Fruit fly (Drosophila melanogaster): Measurements from ENCODE around the gene Cp7Fb.

Cp7Fb gene

DNA sequence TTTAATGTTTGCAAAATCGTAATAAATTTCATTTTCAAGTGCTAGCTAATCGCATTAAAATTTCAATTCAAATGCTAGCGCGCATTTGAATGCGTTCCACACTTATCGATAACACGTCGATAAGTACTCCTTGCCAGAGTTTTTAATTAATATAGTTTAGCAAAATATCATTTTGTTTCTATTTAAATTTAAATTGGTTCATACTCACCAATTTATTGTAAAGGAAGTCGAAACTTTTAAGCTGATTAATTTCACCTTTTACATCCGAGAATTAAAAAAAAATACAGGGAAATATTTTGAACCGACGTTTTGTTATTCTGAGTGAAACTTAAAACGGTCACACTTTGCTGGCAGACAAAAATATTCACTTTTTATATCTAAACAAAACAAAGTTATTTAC lies 12.5 kb upstream of the Cp7Fb start, which contains the start of gene Es2:
Gene Es2 (plus strand): TSS at position 333 of the 400 bp plus-strand sequence.
- TF ChIP-seq D (optimal IDR thresholded peaks at IDR 0.05) = no peak
- TF ChIP-seq D (GFP tag; optimal IDR thresholded peaks at IDR 0.05) = no peak
- TF ChIP-seq CG7839 (tag; optimal IDR thresholded peaks at IDR 0.05) = no peak
- TF ChIP-seq Pdp1 (GFP tag; optimal IDR thresholded peaks at IDR 0.05) = no peak
- TF ChIP-seq CG3995 (GFP tag; optimal IDR thresholded peaks at IDR 0.05) = no peak
- TF ChIP-seq croc (GFP tag; conservative IDR thresholded peaks at IDR 0.05) = no peak
- no peak for TF ChIP-seq CG17359 (tag; optimal IDR thresholded peaks at IDR 0.05)
- no peak for TF ChIP-seq p53 (GFP tag; optimal IDR thresholded peaks at IDR 0.05)
- peak; percentile 2 for TF ChIP-seq CG17829 (tag; optimal IDR thresholded peaks at IDR 0.05)
- TF ChIP-seq klu (GFP tag; IDR thresholded peaks at IDR 0.05) = no peak
- TF ChIP-seq Nf-YB (GFP tag; optimal IDR thresholded peaks at IDR 0.05) = no peak
- no peak for TF ChIP-seq CG13894 (tag; optimal IDR thresholded peaks at IDR 0.05)
- no peak for TF ChIP-seq org-1 (GFP tag; optimal IDR thresholded peaks at IDR 0.05)
- TF ChIP-seq CG17568 (GFP tag; optimal IDR thresholded peaks at IDR 0.05) = no peak
- TF ChIP-seq CG8388 (GFP tag; optimal IDR thresholded peaks at IDR 0.05) = no peak
- TF ChIP-seq MBD-R2 (GFP tag; IDR thresholded peaks at IDR 0.05) = peak; percentile 36; the same call in 1 of the 2 replicates
- no peak for TF ChIP-seq Doc3 (GFP tag; IDR thresholded peaks at IDR 0.05; ENCODE audit: partially characterized antibody)
- peak; percentile 85 for TF ChIP-seq Dp (GFP tag; optimal IDR thresholded peaks at IDR 0.05)
- TF ChIP-seq Dref (GFP tag; IDR thresholded peaks at IDR 0.05) = peak; percentile 60
- TF ChIP-seq otp (GFP tag; IDR thresholded peaks at IDR 0.05) = no peak
- TF ChIP-seq nerfin-1 (tag; optimal IDR thresholded peaks at IDR 0.05) = no peak
- TF ChIP-seq GATAe (GFP tag; conservative IDR thresholded peaks at IDR 0.05) = no peak
- no peak for TF ChIP-seq Dfd (GFP tag; optimal IDR thresholded peaks at IDR 0.05)
- peak; percentile 31 for TF ChIP-seq pzg (GFP tag; optimal IDR thresholded peaks at IDR 0.05)
- TF ChIP-seq tio (GFP tag; optimal IDR thresholded peaks at IDR 0.05) = no peak
- no peak for TF ChIP-seq shn (GFP tag; optimal IDR thresholded peaks at IDR 0.05)
- no peak for TF ChIP-seq CG1024 (GFP tag; IDR thresholded peaks at IDR 0.05)
- TF ChIP-seq CG2129 (GFP tag; IDR thresholded peaks at IDR 0.05; ENCODE audit: partially characterized antibody) = no peak
- TF ChIP-seq CG6654 (GFP tag; optimal IDR thresholded peaks at IDR 0.05) = no peak
- no peak for TF ChIP-seq CG14965 (GFP tag; optimal IDR thresholded peaks at IDR 0.05; ENCODE audit: borderline replicate concordance)
- no peak for TF ChIP-seq wor (GFP tag; IDR thresholded peaks at IDR 0.05)
- TF ChIP-seq so (GFP tag; IDR thresholded peaks at IDR 0.05) = 0 out of 3 replicates have a peak, but pooled peaks have one; percentile 20
- TF ChIP-seq stwl (tag; optimal IDR thresholded peaks at IDR 0.05) = peak; percentile 64
- peak; percentile 7 for TF ChIP-seq CG10267 (tag; optimal IDR thresholded peaks at IDR 0.05)
- no peak for TF ChIP-seq CG16779 (GFP tag; IDR thresholded peaks at IDR 0.05)
- no peak for TF ChIP-seq lmd (GFP tag; IDR thresholded peaks at IDR 0.05)
- no peak for TF ChIP-seq amos (GFP tag; IDR thresholded peaks at IDR 0.05; ENCODE audit: partially characterized antibody)
- no peak for TF ChIP-seq ind (GFP tag; optimal IDR thresholded peaks at IDR 0.05)
- TF ChIP-seq Dip3 (GFP tag; optimal IDR thresholded peaks at IDR 0.05) = no peak
- no peak for TF ChIP-seq lab (GFP tag; optimal IDR thresholded peaks at IDR 0.05)
- TF ChIP-seq trem (tag; optimal IDR thresholded peaks at IDR 0.05) = peak; percentile 39
- peak; percentile 31 for TF ChIP-seq CG10147 (GFP tag; optimal IDR thresholded peaks at IDR 0.05)
- peak; percentile 64 for TF ChIP-seq gfzf (GFP tag; optimal IDR thresholded peaks at IDR 0.05)
- no peak for TF ChIP-seq luna (GFP tag; optimal IDR thresholded peaks at IDR 0.05)
- no peak for TF ChIP-seq CG10462 (GFP tag; optimal IDR thresholded peaks at IDR 0.05)
- no peak for TF ChIP-seq CG15011 (GFP tag; optimal IDR thresholded peaks at IDR 0.05)
- TF ChIP-seq Mrtf (GFP tag; IDR thresholded peaks at IDR 0.05) = no peak
- TF ChIP-seq psq (GFP tag; optimal IDR thresholded peaks at IDR 0.05) = no peak
- no peak for TF ChIP-seq ac (GFP tag; optimal IDR thresholded peaks at IDR 0.05)
- no peak for TF ChIP-seq esg (GFP tag; conservative IDR thresholded peaks at IDR 0.05)
- TF ChIP-seq sens-2 (GFP tag; IDR thresholded peaks at IDR 0.05) = no peak

All from whole organism, embryonic.